Fruit fly (Drosophila melanogaster) S2 (cell line): Measurements from ENCODE around the gene peng.

ENCODE experiments used
- CG8478 ChIP-seq: fragments of >200 bp; optimal IDR thresholded peaks from 2 replicates; lab custom pipeline; 2018
- CTCF ChIP-seq, 2 experiments: fragments of >200 bp; optimal IDR thresholded peaks; 2 replicates each; lab custom pipeline; 2018

DNA sequence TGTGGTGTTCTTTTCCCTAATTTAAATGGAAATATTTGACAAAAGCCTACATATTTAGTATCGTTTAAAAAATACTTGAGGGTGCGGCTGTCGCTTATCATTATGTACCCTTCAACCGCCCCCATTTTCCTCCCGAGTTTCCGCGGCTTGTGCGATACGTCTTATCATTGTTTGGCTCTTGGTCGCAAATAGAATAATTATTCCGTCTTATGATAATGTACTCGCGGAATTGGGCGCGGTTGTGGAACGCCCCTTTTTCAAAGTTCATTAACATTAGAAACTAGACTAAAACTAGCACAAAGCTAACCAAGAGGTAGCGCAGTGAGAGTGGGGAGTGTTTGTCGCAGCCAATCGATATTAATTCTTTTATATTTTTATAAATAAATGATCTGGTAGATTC is 15.8 kb upstream of the peng start:
- TF ChIP-seq CTCF (optimal IDR thresholded peaks at IDR 0.05; lab: Kevin White, UChicago) (no peak), CG8478 (lab: Kevin White, UChicago) (no peak)
